Fruit fly (Drosophila melanogaster) whole organism, embryonic: Measurements from ENCODE around the gene Muc11A.

Experiments used
- Abd-B ChIP-seq: fragments of 200-800 bp; sonication (Bioruptor generic); optimal IDR thresholded peaks from 2 replicates; lab custom pipeline; 2018; ENCODE audit warnings: missing biosample characterization, mild to moderate bottlenecking, missing genetic modification characterization, moderate library complexity
- Blimp-1 ChIP-seq: fragments of 200-800 bp; sonication (Bioruptor generic); optimal IDR thresholded peaks from 3 replicates; lab custom pipeline; 2018; ENCODE audit warnings: missing biosample characterization, missing genetic modification characterization, mild to moderate bottlenecking, moderate library complexity, missing genetic modification reagents
- CG10209 ChIP-seq: fragments of 200-800 bp; sonication (Bioruptor generic); optimal IDR thresholded peaks from 3 replicates; lab custom pipeline; 2017; ENCODE audit warnings: missing biosample characterization, mild to moderate bottlenecking, missing genetic modification characterization, missing genetic modification reagents
- CG11093 ChIP-seq: fragments of 200-800 bp; sonication (Bioruptor generic); IDR thresholded peaks from 3 replicates; pipeline ENCODE4 v1.3.6; 2022; ENCODE audit warnings: missing biosample characterization, missing genetic modification characterization
- CG11247 ChIP-seq: fragments of 200-800 bp; sonication (Bioruptor generic); IDR thresholded peaks from 2 replicates; pipeline ENCODE4 v1.3.6; 2022; ENCODE audit warnings: missing biosample characterization, missing genetic modification characterization
- CG11723 ChIP-seq: fragments of 200-800 bp; sonication (Bioruptor generic); optimal IDR thresholded peaks from 2 replicates; lab custom pipeline; 2017; ENCODE audit warnings: missing biosample characterization, mild to moderate bottlenecking, missing genetic modification characterization
- CG12769 ChIP-seq: fragments of 200-800 bp; sonication (Bioruptor generic); optimal IDR thresholded peaks from 2 replicates; lab custom pipeline; 2019; ENCODE audit warnings: missing biosample characterization, mild to moderate bottlenecking, missing genetic modification characterization, moderate library complexity
- CG13123 ChIP-seq: fragments of 200-800 bp; sonication (Bioruptor generic); optimal IDR thresholded peaks from 2 replicates; lab custom pipeline; 2016; ENCODE audit warnings: missing biosample characterization, missing genetic modification characterization
- CG13424 ChIP-seq: fragments of 200-800 bp; sonication (Bioruptor generic); optimal IDR thresholded peaks from 2 replicates; lab custom pipeline; 2019; ENCODE audit warnings: missing biosample characterization, mild to moderate bottlenecking, missing genetic modification characterization, moderate library complexity
- CG16863 ChIP-seq: fragments of 200-800 bp; sonication (Bioruptor generic); optimal IDR thresholded peaks from 3 replicates; lab custom pipeline; 2016; ENCODE audit warnings: missing biosample characterization, missing genetic modification characterization
- CG17328 ChIP-seq: fragments of 200-800 bp; sonication (Bioruptor generic); IDR thresholded peaks from 2 replicates; pipeline ENCODE4 v1.3.6; 2022; ENCODE audit warnings: missing biosample characterization, missing genetic modification characterization
- CG17359 ChIP-seq: fragments of 200-800 bp; sonication (Bioruptor generic); optimal IDR thresholded peaks from 3 replicates; lab custom pipeline; 2018; ENCODE audit warnings: missing biosample characterization, mild to moderate bottlenecking, missing genetic modification characterization, moderate library complexity
- CG17802 ChIP-seq: fragments of 200-800 bp; sonication (Bioruptor generic); optimal IDR thresholded peaks from 2 replicates; lab custom pipeline; 2018; ENCODE audit warnings: missing biosample characterization, mild to moderate bottlenecking, missing genetic modification characterization, moderate library complexity
- CG31224 ChIP-seq: fragments of 200-800 bp; sonication (Bioruptor generic); IDR thresholded peaks from 2 replicates; pipeline ENCODE4 v1.3.6; 2022; ENCODE audit warnings: missing biosample characterization, missing genetic modification characterization
- CG31441 ChIP-seq: fragments of 200-800 bp; sonication (Bioruptor generic); IDR thresholded peaks from 2 replicates; pipeline ENCODE4 v1.3.6; 2022; ENCODE audit warnings: missing biosample characterization, missing genetic modification characterization
- CG32767 ChIP-seq: fragments of 200-800 bp; sonication (Bioruptor generic); IDR thresholded peaks from 2 replicates; pipeline ENCODE4 v1.3.6; 2022; ENCODE audit warnings: missing biosample characterization, missing genetic modification characterization
- CG3995 ChIP-seq: fragments of 200-800 bp; sonication (Bioruptor generic); optimal IDR thresholded peaks from 3 replicates; lab custom pipeline; 2016; ENCODE audit warnings: missing biosample characterization, missing genetic modification characterization
- CG42726 ChIP-seq: fragments of 200-800 bp; sonication (Bioruptor generic); IDR thresholded peaks from 2 replicates; pipeline ENCODE4 v1.3.6; 2022; ENCODE audit warnings: missing biosample characterization, missing genetic modification characterization; ENCODE audit not compliant: partially characterized antibody
- CG4730 ChIP-seq: fragments of 200-800 bp; sonication (Bioruptor generic); IDR thresholded peaks from 2 replicates; pipeline ENCODE4 v1.3.6; 2022; ENCODE audit warnings: missing biosample characterization, missing genetic modification characterization
- CG6689 ChIP-seq: fragments of 200-800 bp; sonication (Bioruptor generic); IDR thresholded peaks from 2 replicates; pipeline ENCODE4 v1.3.6; 2022; ENCODE audit warnings: missing biosample characterization, missing genetic modification characterization
- CG7745 ChIP-seq: fragments of 200-800 bp; sonication (Bioruptor generic); optimal IDR thresholded peaks from 2 replicates; lab custom pipeline; 2018; ENCODE audit warnings: missing biosample characterization, mild to moderate bottlenecking, missing genetic modification characterization, moderate library complexity
- CG7839 ChIP-seq: fragments of 200-800 bp; sonication (Bioruptor generic); optimal IDR thresholded peaks from 3 replicates; lab custom pipeline; 2018; ENCODE audit warnings: missing biosample characterization, mild to moderate bottlenecking, missing genetic modification characterization, moderate library complexity
- CG8388 ChIP-seq: fragments of 200-800 bp; sonication (Bioruptor generic); optimal IDR thresholded peaks from 2 replicates; lab custom pipeline; 2019; ENCODE audit warnings: missing biosample characterization, mild to moderate bottlenecking, missing genetic modification characterization, moderate library complexity
- CG9215 ChIP-seq: fragments of 200-800 bp; sonication (Bioruptor generic); IDR thresholded peaks from 2 replicates; pipeline ENCODE4 v1.3.6; 2022; ENCODE audit warnings: missing biosample characterization, missing genetic modification characterization
- Chrac-16 ChIP-seq: fragments of 200-800 bp; sonication (Bioruptor generic); optimal IDR thresholded peaks from 3 replicates; lab custom pipeline; 2016; ENCODE audit warnings: missing biosample characterization, missing genetic modification characterization
- D19A ChIP-seq: fragments of 200-800 bp; optimal IDR thresholded peaks from 3 replicates; lab custom pipeline; 2019; ENCODE audit warnings: missing biosample characterization, mild to moderate bottlenecking, missing genetic modification characterization, moderate library complexity
- Dfd ChIP-seq, 2 experiments: fragments of >200 bp; optimal IDR thresholded peaks; 2 replicates each; lab custom pipeline; 2017; ENCODE audit warnings: missing biosample characterization in 2 of 2, missing genetic modification characterization in 2 of 2
- Dll ChIP-seq: fragments of 200-800 bp; sonication (Bioruptor generic); IDR thresholded peaks from 4 replicates; pipeline ENCODE4 v1.3.6; 2022; ENCODE audit warnings: missing biosample characterization, missing genetic modification characterization; ENCODE audit not compliant: partially characterized antibody
- Doc2 ChIP-seq: fragments of 200-800 bp; sonication (Bioruptor generic); IDR thresholded peaks from 2 replicates; pipeline ENCODE4 v1.3.6; 2022; ENCODE audit warnings: missing biosample characterization, missing genetic modification characterization
- Ets65A ChIP-seq: fragments of 200-800 bp; sonication (Bioruptor generic); peaks from one replicate; lab custom pipeline; 2016; ENCODE audit warnings: missing biosample characterization, missing genetic modification characterization
- Gsc ChIP-seq: fragments of 200-800 bp; sonication (Bioruptor generic); IDR thresholded peaks from 2 replicates; pipeline ENCODE4 v1.3.6; 2022; ENCODE audit warnings: missing biosample characterization, missing genetic modification characterization
- Hmr ChIP-seq: fragments of 200-800 bp; sonication (Bioruptor generic); optimal IDR thresholded peaks from 3 replicates; lab custom pipeline; 2017; ENCODE audit warnings: mild to moderate bottlenecking, missing biosample characterization, missing genetic modification reagents, missing genetic modification characterization
- Hr78 ChIP-seq, 2 experiments: fragments of 200-800 bp in 1 of 2; fragments of >200 bp in 1 of 2; sonication (Bioruptor generic) in 1 of 2; optimal IDR thresholded peaks; 2 replicates each; lab custom pipeline; 2017 to 2019; ENCODE audit warnings: missing biosample characterization in 2 of 2, missing genetic modification characterization in 2 of 2, mild to moderate bottlenecking in 1 of 2, moderate library complexity in 1 of 2
- MESR4 ChIP-seq: fragments of 200-800 bp; sonication (Bioruptor generic); optimal IDR thresholded peaks from 2 replicates; lab custom pipeline; 2018; ENCODE audit warnings: missing biosample characterization, mild to moderate bottlenecking, missing genetic modification characterization, moderate library complexity
- NC2α ChIP-seq: fragments of 200-800 bp; sonication (Bioruptor generic); optimal IDR thresholded peaks from 2 replicates; lab custom pipeline; 2016; ENCODE audit warnings: missing biosample characterization, missing genetic modification characterization
- Ptx1 ChIP-seq: fragments of 200-800 bp; sonication (Bioruptor generic); IDR thresholded peaks from 2 replicates; pipeline ENCODE4 v1.3.6; 2022; ENCODE audit warnings: missing biosample characterization, missing genetic modification characterization
- al ChIP-seq: fragments of 200-800 bp; sonication (Bioruptor generic); IDR thresholded peaks from 2 replicates; pipeline ENCODE4 v1.3.6; 2022; ENCODE audit warnings: missing biosample characterization, missing genetic modification characterization
- amos ChIP-seq: fragments of 200-800 bp; sonication (Bioruptor generic); IDR thresholded peaks from 2 replicates; pipeline ENCODE4 v1.3.6; 2022; ENCODE audit warnings: missing biosample characterization, missing genetic modification characterization; ENCODE audit not compliant: partially characterized antibody
- br ChIP-seq: fragments of >200 bp; optimal IDR thresholded peaks from 2 replicates; lab custom pipeline; 2017
- dan ChIP-seq: fragments of 200-800 bp; sonication (Bioruptor generic); IDR thresholded peaks from 2 replicates; pipeline ENCODE4 v1.3.6; 2022; ENCODE audit warnings: missing biosample characterization, missing genetic modification characterization
- dimm ChIP-seq: fragments of 200-800 bp; sonication (Bioruptor generic); IDR thresholded peaks from 2 replicates; pipeline ENCODE4 v1.3.6; 2022; ENCODE audit warnings: missing biosample characterization, missing genetic modification characterization
- dpn ChIP-seq, 2 experiments: fragments of 200-800 bp; sonication (Bioruptor generic); optimal IDR thresholded peaks; 3 replicates each; lab custom pipeline; 2016; ENCODE audit warnings: missing biosample characterization in 2 of 2, missing genetic modification characterization in 2 of 2
- gem ChIP-seq: fragments of 200-800 bp; sonication (Bioruptor generic); optimal IDR thresholded peaks from 2 replicates; lab custom pipeline; 2019; ENCODE audit warnings: missing biosample characterization, mild to moderate bottlenecking, missing genetic modification characterization, moderate library complexity
- grau ChIP-seq: fragments of 200-800 bp; optimal IDR thresholded peaks from 3 replicates; lab custom pipeline; 2019; ENCODE audit warnings: missing biosample characterization, mild to moderate bottlenecking, missing genetic modification characterization, moderate library complexity
- mam ChIP-seq: fragments of 200-800 bp; sonication (Bioruptor generic); optimal IDR thresholded peaks from 3 replicates; lab custom pipeline; 2016; ENCODE audit warnings: missing biosample characterization, missing genetic modification characterization
- nerfin-2 ChIP-seq: fragments of 200-800 bp; sonication (Bioruptor generic); IDR thresholded peaks from 2 replicates; pipeline ENCODE4 v1.3.6; 2022; ENCODE audit warnings: missing biosample characterization, missing genetic modification characterization; ENCODE audit not compliant: partially characterized antibody
- ranshi ChIP-seq: fragments of 200-800 bp; sonication (Bioruptor generic); IDR thresholded peaks from 2 replicates; pipeline ENCODE4 v1.3.6; 2022; ENCODE audit warnings: missing biosample characterization, missing genetic modification characterization
- sisA ChIP-seq: fragments of 200-800 bp; sonication (Bioruptor generic); IDR thresholded peaks from 2 replicates; pipeline ENCODE4 v1.3.6; 2022; ENCODE audit warnings: missing biosample characterization, missing genetic modification characterization
- vvl ChIP-seq: fragments of 200-800 bp; sonication (Bioruptor generic); IDR thresholded peaks from 2 replicates; pipeline ENCODE4 v1.3.6; 2022; ENCODE audit warnings: missing biosample characterization, missing genetic modification characterization
- wdn ChIP-seq: fragments of 200-800 bp; sonication (Bioruptor generic); IDR thresholded peaks from 2 replicates; pipeline ENCODE4 v1.3.6; 2022; ENCODE audit warnings: missing biosample characterization, missing genetic modification characterization
- wek ChIP-seq: fragments of 200-800 bp; sonication (Bioruptor generic); optimal IDR thresholded peaks from 3 replicates; lab custom pipeline; 2018; ENCODE audit warnings: missing biosample characterization, mild to moderate bottlenecking, missing genetic modification characterization, moderate library complexity
- wor ChIP-seq: fragments of 200-800 bp; sonication (Bioruptor generic); IDR thresholded peaks from 2 replicates; pipeline ENCODE4 v1.3.6; 2022; ENCODE audit warnings: missing biosample characterization, missing genetic modification characterization

Muc11A gene

DNA sequence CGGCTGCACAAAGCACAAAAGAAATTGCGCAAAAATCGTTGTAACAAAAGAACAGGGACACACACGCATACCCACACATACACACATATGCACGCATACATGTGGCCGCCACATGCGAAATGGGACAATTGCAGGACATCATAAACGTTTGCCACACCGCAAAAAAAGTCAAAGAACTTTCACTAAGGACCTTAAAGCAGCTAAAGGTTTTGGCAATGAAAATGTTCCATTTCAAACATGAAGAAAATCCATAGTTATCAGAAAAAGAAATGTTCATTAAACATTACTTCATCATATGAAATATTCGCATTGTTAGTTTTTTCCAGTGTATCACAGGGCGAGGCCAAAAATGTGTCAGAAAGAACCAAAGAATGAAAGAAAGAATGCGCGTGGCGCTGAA, 22.6 kb downstream of the Muc11A start (continued):
- no peak for TF ChIP-seq mam (GFP tag; lab: Kevin White, UChicago)
- TF ChIP-seq Blimp-1 (GFP tag; lab: Kevin White, UChicago): peak; percentile 31
- no peak for TF ChIP-seq dimm (GFP tag; lab: Robert Waterston, UW)
- no peak for TF ChIP-seq nerfin-2 (GFP tag; lab: Robert Waterston, UW)
- no peak for TF ChIP-seq CG17328 (GFP tag; lab: Robert Waterston, UW)
- TF ChIP-seq CG17359: peak; percentile 7
- no peak for TF ChIP-seq CG31224 (GFP tag; lab: Robert Waterston, UW)
- TF ChIP-seq CG13123: no peak
- TF ChIP-seq CG32767: no peak
- peak; percentile 50 for TF ChIP-seq gem (tag; lab: Kevin White, UChicago)
- no peak for TF ChIP-seq Doc2 (GFP tag; lab: Robert Waterston, UW)
- TF ChIP-seq sisA (GFP tag; lab: Robert Waterston, UW): no peak
- TF ChIP-seq Gsc (GFP tag; lab: Robert Waterston, UW): no peak
- no peak for TF ChIP-seq CG11723 (GFP tag; lab: Kevin White, UChicago)
- no peak for TF ChIP-seq Abd-B (GFP tag; lab: Kevin White, UChicago)
- TF ChIP-seq Hr78 (GFP tag; optimal IDR thresholded peaks at IDR 0.05; lab: Kevin White, UChicago): no peak
- no peak for TF ChIP-seq wek (GFP tag; lab: Kevin White, UChicago)
- TF ChIP-seq dan (GFP tag; lab: Robert Waterston, UW): no peak
- TF ChIP-seq NC2α (GFP tag; lab: Kevin White, UChicago): no peak
- TF ChIP-seq grau (tag; lab: Kevin White, UChicago): peak; percentile 30
- 0 out of 2 replicates have a peak, but pooled peaks have one; percentile 20 for TF ChIP-seq vvl
- peak; percentile 94 for TF ChIP-seq Ets65A (GFP tag; lab: Kevin White, UChicago)
- TF ChIP-seq dpn (GFP tag; optimal IDR thresholded peaks at IDR 0.05; lab: Kevin White, UChicago): peak in 1 of 2 experiments; percentile 8
- no peak for TF ChIP-seq Chrac-16 (GFP tag; lab: Kevin White, UChicago)
- no peak for TF ChIP-seq CG17802 (tag; lab: Kevin White, UChicago)
- no peak for TF ChIP-seq CG42726 (GFP tag; lab: Robert Waterston, UW)
- peak; percentile 3 for TF ChIP-seq D19A (tag; lab: Kevin White, UChicago)
- TF ChIP-seq Hmr (GFP tag; lab: Kevin White, UChicago): no peak
- TF ChIP-seq CG13424: no peak
- no peak for TF ChIP-seq Dll
- 0 out of 2 replicates have a peak, but pooled peaks have one; percentile 14 for TF ChIP-seq Ptx1 (GFP tag; lab: Robert Waterston, UW)
- TF ChIP-seq CG8388 (GFP tag; lab: Kevin White, UChicago): no peak
- TF ChIP-seq CG7745: no peak
- TF ChIP-seq CG4730 (GFP tag; lab: Robert Waterston, UW): no peak
- no peak for TF ChIP-seq CG16863 (GFP tag; lab: Kevin White, UChicago)
- no peak for TF ChIP-seq wor (GFP tag; lab: Robert Waterston, UW)
- TF ChIP-seq CG7839 (tag; lab: Kevin White, UChicago): peak; percentile 42
- TF ChIP-seq Dfd (GFP tag; optimal IDR thresholded peaks at IDR 0.05; lab: Kevin White, UChicago): no peak
- TF ChIP-seq CG9215: no peak
- TF ChIP-seq CG12769 (tag; lab: Kevin White, UChicago): no peak
- no peak for TF ChIP-seq MESR4 (GFP tag; lab: Kevin White, UChicago)
- TF ChIP-seq CG11093 (GFP tag; lab: Robert Waterston, UW): no peak
- TF ChIP-seq CG6689 (GFP tag; lab: Robert Waterston, UW): no peak
- TF ChIP-seq ranshi (GFP tag; lab: Robert Waterston, UW): 0 out of 2 replicates have a peak, but pooled peaks have one; percentile 7
- peak; percentile 35; the same call in 1 of the 2 replicates for TF ChIP-seq CG31441
- no peak for TF ChIP-seq CG11247
- no peak for TF ChIP-seq br (lab: Kevin White, UChicago)
- no peak for TF ChIP-seq CG3995 (GFP tag; lab: Kevin White, UChicago)
- no peak for TF ChIP-seq amos (GFP tag; lab: Robert Waterston, UW)
- TF ChIP-seq CG10209 (GFP tag; lab: Kevin White, UChicago): no peak
- TF ChIP-seq al (GFP tag; lab: Robert Waterston, UW): no peak
- TF ChIP-seq wdn (GFP tag; lab: Robert Waterston, UW): no peak
